Worm (Caenorhabditis elegans) whole organism, late embryonic: ENCODE results near the gene K04C2.7.

Source experiments
- C38D4.7 ChIP-seq: fragments of 200-800 bp; sonication (Bioruptor generic); optimal IDR thresholded peaks from 2 replicates; lab custom pipeline; 2018; ENCODE audit warnings: mild to moderate bottlenecking, missing genetic modification characterization, moderate library complexity, missing compliant biosample characterization
- F13H6.1 ChIP-seq: sonication (generic microtip); optimal IDR thresholded peaks from 2 replicates; lab custom pipeline; 2016; ENCODE audit warnings: missing genetic modification characterization, missing compliant biosample characterization
- K02D7.2 ChIP-seq: sonication (generic microtip); optimal IDR thresholded peaks from 2 replicates; lab custom pipeline; 2017; ENCODE audit warnings: mild to moderate bottlenecking, missing genetic modification characterization, missing compliant biosample characterization
- K09A11.1 ChIP-seq: sonication (generic microtip); optimal IDR thresholded peaks from 2 replicates; lab custom pipeline; 2017; ENCODE audit warnings: antibody characterized with exemption, mild to moderate bottlenecking, missing genetic modification characterization, missing compliant biosample characterization; ENCODE audit not compliant: insufficient read depth
- T23F11.4 ChIP-seq: fragments of 200-800 bp; sonication (Bioruptor generic); optimal IDR thresholded peaks from 2 replicates; lab custom pipeline; 2018; ENCODE audit warnings: mild to moderate bottlenecking, missing genetic modification characterization, missing compliant biosample characterization
- Y22D7AL.16 ChIP-seq: sonication (generic microtip); optimal IDR thresholded peaks from 2 replicates; lab custom pipeline; 2016; ENCODE audit warnings: missing genetic modification characterization, missing compliant biosample characterization
- ahr-1 ChIP-seq: sonication (generic microtip); optimal IDR thresholded peaks from 2 replicates; lab custom pipeline; 2016; ENCODE audit warnings: missing genetic modification characterization, missing compliant biosample characterization
- ceh-14 ChIP-seq: sonication (generic microtip); optimal IDR thresholded peaks from 2 replicates; lab custom pipeline; 2016; ENCODE audit warnings: missing genotype, missing genetic modification characterization, missing compliant biosample characterization
- ceh-18 ChIP-seq: sonication (generic microtip); optimal IDR thresholded peaks from 2 replicates; lab custom pipeline; 2016; ENCODE audit warnings: missing genetic modification characterization, missing compliant biosample characterization
- ceh-19 ChIP-seq: fragments of 200-800 bp; sonication (Bioruptor generic); optimal IDR thresholded peaks from 2 replicates; lab custom pipeline; 2018; ENCODE audit warnings: mild to moderate bottlenecking, missing genetic modification characterization, missing compliant biosample characterization
- ceh-2 ChIP-seq: sonication (generic microtip); optimal IDR thresholded peaks from 2 replicates; lab custom pipeline; 2016; ENCODE audit warnings: missing genotype, missing genetic modification characterization, missing compliant biosample characterization
- ceh-22 ChIP-seq: sonication (generic microtip); optimal IDR thresholded peaks from 2 replicates; lab custom pipeline; 2017; ENCODE audit warnings: missing biosample characterization, missing genetic modification characterization
- ceh-24 ChIP-seq: sonication (generic microtip); optimal IDR thresholded peaks from 2 replicates; lab custom pipeline; 2016; ENCODE audit warnings: mild to moderate bottlenecking, missing genetic modification characterization, missing compliant biosample characterization
- ceh-30 ChIP-seq: fragments of 150-350 bp; optimal IDR thresholded peaks from 2 replicates; lab custom pipeline; 2014; ENCODE audit warnings: missing biosample characterization, missing genetic modification characterization
- ceh-31 ChIP-seq: sonication (generic microtip); optimal IDR thresholded peaks from 2 replicates; lab custom pipeline; 2016; ENCODE audit warnings: missing genetic modification characterization, missing compliant biosample characterization
- ceh-45 ChIP-seq: fragments of 200-800 bp; sonication (Bioruptor generic); IDR thresholded peaks from 2 replicates; pipeline ENCODE4 v1.3.6; 2022; ENCODE audit warnings: missing genetic modification reagents, missing genetic modification characterization, missing compliant biosample characterization
- ceh-6 ChIP-seq: fragments of 200-800 bp; sonication (Bioruptor generic); optimal IDR thresholded peaks from 2 replicates; lab custom pipeline; 2018; ENCODE audit warnings: mild to moderate bottlenecking, missing genetic modification characterization, missing compliant biosample characterization
- che-1 ChIP-seq: sonication (generic microtip); optimal IDR thresholded peaks from 2 replicates; lab custom pipeline; 2016; ENCODE audit warnings: mild to moderate bottlenecking, missing genetic modification characterization, missing compliant biosample characterization
- dve-1 ChIP-seq: sonication (generic microtip); optimal IDR thresholded peaks from 2 replicates; lab custom pipeline; 2017; ENCODE audit warnings: antibody characterized with exemption, mild to moderate bottlenecking, missing genetic modification characterization, missing compliant biosample characterization
- elt-4 ChIP-seq: sonication (generic microtip); optimal IDR thresholded peaks from 2 replicates; lab custom pipeline; 2016; ENCODE audit warnings: missing genetic modification characterization, missing compliant biosample characterization
- ets-4 ChIP-seq: sonication (generic microtip); optimal IDR thresholded peaks from 2 replicates; lab custom pipeline; 2016; ENCODE audit warnings: missing genetic modification characterization, missing compliant biosample characterization
- eyg-1 ChIP-seq: sonication (generic microtip); optimal IDR thresholded peaks from 2 replicates; lab custom pipeline; 2016; ENCODE audit warnings: missing genotype, missing genetic modification characterization, missing compliant biosample characterization
- fax-1 ChIP-seq: sonication (generic microtip); optimal IDR thresholded peaks from 2 replicates; lab custom pipeline; 2016; ENCODE audit warnings: missing genotype, missing genetic modification characterization, missing compliant biosample characterization
- fkh-10 ChIP-seq: fragments of 150-350 bp; optimal IDR thresholded peaks from 2 replicates; lab custom pipeline; 2014; ENCODE audit warnings: missing biosample characterization, missing genetic modification reagents, missing genetic modification characterization
- fkh-6 ChIP-seq: sonication (generic microtip); optimal IDR thresholded peaks from 2 replicates; lab custom pipeline; 2016; ENCODE audit warnings: missing genetic modification characterization, missing compliant biosample characterization
- gmeb-2 ChIP-seq: sonication (generic microtip); optimal IDR thresholded peaks from 2 replicates; lab custom pipeline; 2016; ENCODE audit warnings: missing genetic modification characterization, inconsistent platforms, missing compliant biosample characterization
- hlh-13 ChIP-seq: fragments of 200-800 bp; sonication (Bioruptor generic); optimal IDR thresholded peaks from 2 replicates; lab custom pipeline; 2018; ENCODE audit warnings: mild to moderate bottlenecking, missing genetic modification characterization, missing compliant biosample characterization
- hlh-15 ChIP-seq: sonication (generic microtip); optimal IDR thresholded peaks from 2 replicates; lab custom pipeline; 2016; ENCODE audit warnings: missing genetic modification characterization, missing compliant biosample characterization
- hlh-30 ChIP-seq: sonication (generic microtip); optimal IDR thresholded peaks from 2 replicates; lab custom pipeline; 2017; ENCODE audit warnings: antibody characterized with exemption, missing genetic modification characterization, missing compliant biosample characterization; ENCODE audit not compliant: insufficient read depth
- hlh-6 ChIP-seq: sonication (generic microtip); optimal IDR thresholded peaks from 2 replicates; lab custom pipeline; 2016; ENCODE audit warnings: missing genotype, missing genetic modification characterization, missing compliant biosample characterization
- lin-11 ChIP-seq: fragments of 200-800 bp; sonication (Bioruptor generic); optimal IDR thresholded peaks from 2 replicates; lab custom pipeline; 2018; ENCODE audit warnings: mild to moderate bottlenecking, missing genetic modification characterization, missing compliant biosample characterization
- mec-3 ChIP-seq: sonication (generic microtip); optimal IDR thresholded peaks from 2 replicates; lab custom pipeline; 2016; ENCODE audit warnings: borderline replicate concordance, missing genetic modification characterization, missing compliant biosample characterization
- nhr-11 ChIP-seq: fragments of 150-350 bp; optimal IDR thresholded peaks from 2 replicates; lab custom pipeline; 2014; ENCODE audit warnings: missing biosample characterization, missing genetic modification characterization
- nhr-232 ChIP-seq: sonication (generic microtip); optimal IDR thresholded peaks from 2 replicates; lab custom pipeline; 2016; ENCODE audit warnings: missing genetic modification characterization, missing compliant biosample characterization
- npax-4 ChIP-seq: sonication (generic microtip); optimal IDR thresholded peaks from 2 replicates; lab custom pipeline; 2016; ENCODE audit warnings: missing genetic modification characterization, missing compliant biosample characterization
- odd-2 ChIP-seq: sonication (generic microtip); optimal IDR thresholded peaks from 2 replicates; lab custom pipeline; 2017; ENCODE audit warnings: antibody characterized with exemption, mild to moderate bottlenecking, missing genetic modification characterization, missing compliant biosample characterization
- pag-3 ChIP-seq: sonication (generic microtip); optimal IDR thresholded peaks from 2 replicates; lab custom pipeline; 2016; ENCODE audit warnings: missing compliant biosample characterization, missing genetic modification characterization, borderline replicate concordance
- pax-1 ChIP-seq: fragments of 150-350 bp; optimal IDR thresholded peaks from 2 replicates; lab custom pipeline; 2014; ENCODE audit warnings: missing biosample characterization, missing genetic modification characterization
- pha-2 ChIP-seq: sonication (generic microtip); optimal IDR thresholded peaks from 2 replicates; lab custom pipeline; 2017; ENCODE audit warnings: mild to moderate bottlenecking, missing genetic modification characterization, missing compliant biosample characterization
- pha-4 ChIP-seq: fragments of 150-350 bp; optimal IDR thresholded peaks from 2 replicates; lab custom pipeline; 2018; ENCODE audit warnings: missing biosample characterization, missing genetic modification reagents, missing genetic modification characterization
- pqm-1 ChIP-seq: sonication (generic microtip); optimal IDR thresholded peaks from 2 replicates; lab custom pipeline; 2016; ENCODE audit warnings: missing genetic modification characterization, missing compliant biosample characterization
- pros-1 ChIP-seq: fragments of 150-350 bp; optimal IDR thresholded peaks from 2 replicates; lab custom pipeline; 2014; ENCODE audit warnings: missing biosample characterization, missing genetic modification reagents, missing genetic modification characterization
- ref-2 ChIP-seq: sonication (generic microtip); optimal IDR thresholded peaks from 2 replicates; lab custom pipeline; 2016; ENCODE audit warnings: missing genetic modification characterization, missing compliant biosample characterization
- rnt-1 ChIP-seq: sonication (generic microtip); optimal IDR thresholded peaks from 2 replicates; lab custom pipeline; 2016; ENCODE audit warnings: missing genetic modification characterization, missing compliant biosample characterization
- sdc-2 ChIP-seq: sonication (generic microtip); optimal IDR thresholded peaks from 2 replicates; lab custom pipeline; 2016; ENCODE audit warnings: missing genotype, missing genetic modification characterization, missing compliant biosample characterization
- sox-2 ChIP-seq: fragments of 200-800 bp; sonication (Bioruptor generic); IDR thresholded peaks from 2 replicates; pipeline ENCODE4 v1.3.6; 2022; ENCODE audit warnings: missing genetic modification reagents, missing genetic modification characterization, missing compliant biosample characterization
- syd-9 ChIP-seq: sonication (generic microtip); optimal IDR thresholded peaks from 2 replicates; lab custom pipeline; 2016; ENCODE audit warnings: mild to moderate bottlenecking, missing genetic modification characterization, moderate library complexity, missing compliant biosample characterization
- tbx-2 ChIP-seq: sonication (generic microtip); optimal IDR thresholded peaks from 2 replicates; lab custom pipeline; 2016; ENCODE audit warnings: missing genetic modification characterization, missing compliant biosample characterization
- tbx-7 ChIP-seq: sonication (generic microtip); optimal IDR thresholded peaks from 2 replicates; lab custom pipeline; 2016; ENCODE audit warnings: missing genotype, missing genetic modification characterization, missing compliant biosample characterization
- ttx-3 ChIP-seq: sonication (generic microtip); optimal IDR thresholded peaks from 2 replicates; lab custom pipeline; 2016; ENCODE audit warnings: missing genetic modification reagents, missing genetic modification characterization, missing compliant biosample characterization
- unc-55 ChIP-seq: sonication (generic microtip); optimal IDR thresholded peaks from 2 replicates; lab custom pipeline; 2017; ENCODE audit warnings: missing biosample characterization, missing genetic modification reagents, missing genetic modification characterization
- unc-86 ChIP-seq: sonication (generic microtip); optimal IDR thresholded peaks from 2 replicates; lab custom pipeline; 2016; ENCODE audit warnings: missing genetic modification characterization, missing compliant biosample characterization
- ztf-16 ChIP-seq: sonication (generic microtip); optimal IDR thresholded peaks from 2 replicates; lab custom pipeline; 2017; ENCODE audit warnings: missing genetic modification characterization, missing compliant biosample characterization

K04C2.7 gene

DNA sequence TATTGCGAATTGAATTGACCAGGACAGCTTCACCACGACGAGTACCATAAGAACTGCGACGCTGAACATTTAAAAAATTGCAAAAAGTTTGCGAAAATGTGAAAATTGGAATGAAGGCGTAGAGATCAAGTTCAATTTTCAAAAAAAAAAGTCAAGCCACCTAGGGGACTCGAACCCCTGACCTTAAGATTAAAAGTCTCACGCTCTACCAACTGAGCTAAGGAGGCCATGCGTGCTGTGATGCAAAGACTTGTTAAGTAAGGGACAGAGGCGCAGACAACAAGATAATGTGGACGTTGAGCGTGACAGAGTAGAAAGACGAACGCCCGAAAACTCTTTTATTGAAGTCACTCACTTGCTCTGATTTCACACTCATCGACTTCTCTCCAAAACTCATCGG is 6.7 kb downstream of the K04C2.7 start:
- TF ChIP-seq hlh-6 (tag; lab: Kevin White, UChicago) (peak; percentile 78), lin-11 (peak; percentile 63), pha-4 (tag; lab: Kevin White, UChicago) (no peak), mec-3 (tag; lab: Kevin White, UChicago) (no peak), pax-1 (no peak), fkh-10 (GFP tag; lab: Kevin White, UChicago) (no peak), ref-2 (tag; lab: Kevin White, UChicago) (peak; percentile 61), ets-4 (no peak), syd-9 (tag; lab: Kevin White, UChicago) (peak; percentile 63), eyg-1 (peak; percentile 50), T23F11.4 (GFP tag; lab: Kevin White, UChicago) (peak; percentile 58), C38D4.7 (GFP tag; lab: Kevin White, UChicago) (peak; percentile 69), ceh-24 (tag; lab: Kevin White, UChicago) (no peak), ceh-18 (tag; lab: Kevin White, UChicago) (peak; percentile 74), sdc-2 (peak; percentile 68), sox-2 (peak; percentile 66), unc-86 (tag; lab: Kevin White, UChicago) (peak; percentile 44), pros-1 (tag; lab: Kevin White, UChicago) (no peak), unc-55 (GFP tag; lab: Kevin White, UChicago) (no peak), elt-4 (tag; lab: Kevin White, UChicago) (no peak), nhr-232 (peak; percentile 79), rnt-1 (tag; lab: Kevin White, UChicago) (peak; percentile 67), tbx-2 (tag; lab: Kevin White, UChicago) (peak; percentile 70), hlh-30 (peak; percentile 58), Y22D7AL.16 (tag; lab: Kevin White, UChicago) (peak; percentile 54), ceh-22 (tag; lab: Kevin White, UChicago) (no peak), F13H6.1 (peak; percentile 33), npax-4 (peak; percentile 56), fkh-6 (tag; lab: Kevin White, UChicago) (peak; percentile 41), gmeb-2 (tag; lab: Kevin White, UChicago) (peak; percentile 64), K02D7.2 (tag; lab: Kevin White, UChicago) (peak; percentile 52), odd-2 (tag; lab: Kevin White, UChicago) (no peak), ahr-1 (no peak), nhr-11 (tag; lab: Kevin White, UChicago) (no peak), ceh-6 (peak; percentile 61), hlh-13 (GFP tag; lab: Kevin White, UChicago) (no peak), pag-3 (tag; lab: Kevin White, UChicago) (no peak), ceh-19 (GFP tag; lab: Kevin White, UChicago) (peak; percentile 36), pha-2 (tag; lab: Kevin White, UChicago) (no peak), ztf-16 (tag; lab: Kevin White, UChicago) (peak; percentile 72), tbx-7 (tag; lab: Kevin White, UChicago) (no peak), K09A11.1 (tag; lab: Kevin White, UChicago) (peak; percentile 54), hlh-15 (tag; lab: Kevin White, UChicago) (no peak), ttx-3 (tag; lab: Kevin White, UChicago) (peak; percentile 58), ceh-45 (GFP tag; lab: Robert Waterston, UW) (peak; percentile 70), dve-1 (tag; lab: Kevin White, UChicago) (peak; percentile 47), ceh-14 (peak; percentile 47), fax-1 (tag; lab: Kevin White, UChicago) (peak; percentile 55), che-1 (tag; lab: Kevin White, UChicago) (peak; percentile 77), ceh-30 (tag; lab: Kevin White, UChicago) (no peak), ceh-2 (peak; percentile 27), ceh-31 (tag; lab: Kevin White, UChicago) (peak; percentile 55), pqm-1 (tag; lab: Kevin White, UChicago) (no peak)
